Worm (Caenorhabditis elegans) whole organism, L3 larva: ENCODE measurements around the gene npr-4.

Experiments
- R02D3.7 ChIP-seq: fragments of 150-350 bp; optimal IDR thresholded peaks from 2 replicates; lab custom pipeline; 2014; ENCODE audit warnings: missing biosample characterization, missing genetic modification characterization
- elt-3 ChIP-seq, 3 experiments: fragments of 150-350 bp in 1 of 3; sonication (generic microtip) in 2 of 3; optimal IDR thresholded peaks; 2 replicates in 2 of 3; 4 replicates in 1 of 3; lab custom pipeline; 2014 to 2017; ENCODE audit warnings: missing biosample characterization in 3 of 3, missing genetic modification characterization in 3 of 3
- fkh-10 ChIP-seq: sonication (generic microtip); optimal IDR thresholded peaks from 2 replicates; lab custom pipeline; 2017; ENCODE audit warnings: missing biosample characterization, missing genetic modification reagents, missing genetic modification characterization
- unc-39 ChIP-seq: sonication (generic microtip); optimal IDR thresholded peaks from 4 replicates; lab custom pipeline; 2017; ENCODE audit warnings: missing biosample characterization, missing genetic modification characterization

DNA sequence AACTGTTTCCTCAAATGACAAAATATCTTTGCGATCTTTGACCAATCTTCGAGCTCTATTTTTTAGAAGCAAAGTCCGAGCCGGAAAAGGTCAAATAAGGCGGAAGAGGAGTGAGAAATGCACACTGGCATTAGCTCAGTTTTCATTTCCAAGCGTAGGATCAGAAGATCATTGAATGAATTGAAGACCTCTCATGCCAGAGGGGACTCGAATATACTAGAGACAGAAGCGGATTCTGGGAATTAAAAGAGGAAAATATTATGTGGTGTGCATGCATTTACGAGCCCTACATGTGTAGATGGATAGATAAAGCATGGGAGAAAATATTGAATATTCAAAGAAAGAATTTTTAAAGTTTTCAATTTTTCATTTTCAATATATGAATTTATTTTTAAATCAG lies 38.1 kb downstream of the npr-4 start:
- TF ChIP-seq elt-3 (tag; optimal IDR thresholded peaks at IDR 0.05; lab: Kevin White, UChicago) (no peak), R02D3.7 (tag; lab: Kevin White, UChicago) (no peak), unc-39 (tag; lab: Kevin White, UChicago) (no peak), fkh-10 (GFP tag; lab: Kevin White, UChicago) (no peak)
